Worm (Caenorhabditis elegans): ENCODE data around the gene chhy-1.
A peak's percentile ranks its signal among the peaks of the same experiment; 100 is the strongest.

chhy-1 gene

DNA sequence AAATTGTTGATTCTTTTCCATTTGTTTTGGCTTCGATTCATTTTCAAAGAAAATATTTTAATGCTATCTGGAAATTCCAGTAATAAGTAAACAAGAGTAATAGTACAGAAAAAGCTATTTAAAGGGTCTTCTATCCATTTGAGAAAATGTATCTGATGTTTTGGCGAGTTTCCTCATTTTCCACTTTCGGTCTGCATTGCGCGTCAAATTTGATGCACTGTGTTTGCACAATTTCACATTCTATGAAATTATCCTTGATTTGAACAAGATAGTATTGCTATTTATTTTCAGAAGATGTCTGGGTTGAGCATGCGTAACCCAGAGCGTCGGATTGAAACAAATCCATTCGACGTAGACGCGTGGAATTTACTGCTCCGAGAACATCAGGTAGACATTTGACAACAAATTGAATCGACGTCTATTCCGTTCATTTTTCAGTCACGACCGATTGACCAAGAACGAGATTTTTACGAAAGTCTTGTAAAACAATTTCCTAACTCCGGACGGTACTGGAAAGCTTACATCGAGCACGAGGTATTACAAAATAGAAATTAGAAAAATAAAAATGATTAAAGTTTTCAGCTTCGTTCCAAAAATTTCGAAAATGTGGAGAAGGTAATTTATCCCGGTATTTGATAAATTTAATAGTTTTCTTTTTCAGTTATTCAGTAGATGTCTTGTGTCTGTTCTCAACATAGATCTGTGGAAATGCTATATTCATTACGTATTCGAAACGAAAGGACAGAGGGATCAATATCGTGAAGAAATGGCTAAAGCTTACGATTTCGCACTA lies 13.7 kb downstream of the chhy-1 start, which contains the start of gene suf-1:
suf-1 (plus strand) TSS at position 280 of the 793 bp plus-strand sequence.
- TF ChIP-seq fkh-8 (tag; optimal IDR thresholded peaks at IDR 0.05) (no peak), elt-3 (tag; optimal IDR thresholded peaks at IDR 0.05) (peak in 1 of 6 experiments; percentile 2), ztf-11 (tag; optimal IDR thresholded peaks at IDR 0.05) (no peak), unc-86 (tag; optimal IDR thresholded peaks at IDR 0.05) (no peak), ceh-63 (GFP tag; optimal IDR thresholded peaks at IDR 0.05) (no peak), egl-27 (tag; optimal IDR thresholded peaks at IDR 0.05) (no peak), pag-3 (tag; optimal IDR thresholded peaks at IDR 0.05; ENCODE audit: borderline replicate concordance, insufficient read depth) (no peak), nhr-90 (tag; optimal IDR thresholded peaks at IDR 0.05; ENCODE audit: poor library complexity) (peak; percentile 42), ces-1 (GFP tag; optimal IDR thresholded peaks at IDR 0.05) (no peak), blmp-1 (tag; optimal IDR thresholded peaks at IDR 0.05) (peak; percentile 35), swsn-7 (tag; optimal IDR thresholded peaks at IDR 0.05) (peak; percentile 36), fkh-4 (tag; optimal IDR thresholded peaks at IDR 0.05; ENCODE audit: borderline replicate concordance) (no peak), lsy-2 (tag; optimal IDR thresholded peaks at IDR 0.05) (peak; percentile 43 to 85), nhr-47 (tag; optimal IDR thresholded peaks at IDR 0.05) (peak; percentile 39), grh-1 (GFP tag; IDR thresholded peaks at IDR 0.05) (0 out of 2 replicates have a peak, but pooled peaks have one; percentile 25), ceh-88 (GFP tag; IDR thresholded peaks at IDR 0.05) (no peak), F16B12.6 (tag; optimal IDR thresholded peaks at IDR 0.05) (peak; percentile 78), ama-1 (optimal IDR thresholded peaks at IDR 0.05) (peak; percentile 78), mdl-1 (tag; optimal IDR thresholded peaks at IDR 0.05) (no peak), C04F5.9 (tag; optimal IDR thresholded peaks at IDR 0.05) (no peak), skn-1 (tag; optimal IDR thresholded peaks at IDR 0.05) (no peak), mef-2 (tag; optimal IDR thresholded peaks at IDR 0.05) (no peak), mep-1 (tag; optimal IDR thresholded peaks at IDR 0.05) (no peak), sptf-1 (tag; optimal IDR thresholded peaks at IDR 0.05) (no peak), dpl-1 (GFP tag; optimal IDR thresholded peaks at IDR 0.05) (peak in 2 of 3 experiments; percentile 22 to 44), zip-4 (GFP tag; optimal IDR thresholded peaks at IDR 0.05) (no peak), aha-1 (tag; optimal IDR thresholded peaks at IDR 0.05) (no peak), nhr-71 (tag; optimal IDR thresholded peaks at IDR 0.05) (peak; percentile 45), lir-3 (tag; optimal IDR thresholded peaks at IDR 0.05; ENCODE audit: poor library complexity) (no peak), snu-23 (GFP tag; optimal IDR thresholded peaks at IDR 0.05) (peak; percentile 42), nhr-20 (tag; optimal IDR thresholded peaks at IDR 0.05) (peak; percentile 30), lin-35 (GFP tag; optimal IDR thresholded peaks at IDR 0.05) (peak; percentile 1 to 47), rnt-1 (tag; optimal IDR thresholded peaks at IDR 0.05) (peak; percentile 46), dsc-1 (tag; optimal IDR thresholded peaks at IDR 0.05) (peak; percentile 14), nhr-19 (GFP tag; conservative IDR thresholded peaks at IDR 0.05) (0 out of 2 replicates have a peak, but pooled peaks have one; percentile 18), fos-1 (tag; optimal IDR thresholded peaks at IDR 0.05) (peak; percentile 0), efl-1 (optimal IDR thresholded peaks at IDR 0.05) (peak; percentile 50 to 51), efl-1 (GFP tag; optimal IDR thresholded peaks at IDR 0.05 in 1 of 2) (peak; percentile 42 to 92)

ce11 chrII:8602337-8602944 lies 15.0 kb downstream of the chhy-1 start, which contains the start of the genes cpf-1 and rpl-26:
Gene cpf-1 (minus strand): TSS chrII:8602440.
Gene rpl-26 (plus strand): TSS chrII:8602785.
- no peak for TF ChIP-seq sptf-1 (tag; optimal IDR thresholded peaks at IDR 0.05)
- no peak for TF ChIP-seq irx-1 (tag; optimal IDR thresholded peaks at IDR 0.05)
- peak; percentile 32 for TF ChIP-seq fkh-8 (tag; optimal IDR thresholded peaks at IDR 0.05)
- TF ChIP-seq lin-39 (tag; optimal IDR thresholded peaks at IDR 0.05), result no peak
- no peak for TF ChIP-seq pag-3 (tag; optimal IDR thresholded peaks at IDR 0.05; ENCODE audit: borderline replicate concordance, insufficient read depth)
- no peak for TF ChIP-seq lir-3 (tag; optimal IDR thresholded peaks at IDR 0.05; ENCODE audit: poor library complexity)
- TF ChIP-seq ets-5 (GFP tag; IDR thresholded peaks at IDR 0.05), result no peak
- no peak for TF ChIP-seq tlp-1 (tag; optimal IDR thresholded peaks at IDR 0.05)
- no peak for TF ChIP-seq aha-1 (tag; optimal IDR thresholded peaks at IDR 0.05)
- TF ChIP-seq dsc-1 (tag; optimal IDR thresholded peaks at IDR 0.05), result no peak
- no peak for TF ChIP-seq nhr-11 (tag; optimal IDR thresholded peaks at IDR 0.05)
- peak; percentile 69 for TF ChIP-seq mep-1 (tag; optimal IDR thresholded peaks at IDR 0.05)
- TF ChIP-seq fkh-4 (tag; optimal IDR thresholded peaks at IDR 0.05; ENCODE audit: borderline replicate concordance), result no peak
- TF ChIP-seq unc-130 (tag; optimal IDR thresholded peaks at IDR 0.05), result peak; percentile 56
- peak; percentile 25 for TF ChIP-seq fos-1 (tag; optimal IDR thresholded peaks at IDR 0.05)
- no peak for TF ChIP-seq zag-1 (tag; optimal IDR thresholded peaks at IDR 0.05)
- TF ChIP-seq nhr-19 (GFP tag; conservative IDR thresholded peaks at IDR 0.05), result peak; percentile 38
- no peak for TF ChIP-seq grh-1 (GFP tag; IDR thresholded peaks at IDR 0.05)
- TF ChIP-seq skn-1 (tag; optimal IDR thresholded peaks at IDR 0.05), result peak; percentile 58
- TF ChIP-seq fkh-10 (GFP tag; optimal IDR thresholded peaks at IDR 0.05), result no peak
- no peak for TF ChIP-seq unc-62 (GFP tag; optimal IDR thresholded peaks at IDR 0.05)
- TF ChIP-seq alr-1 (tag; optimal IDR thresholded peaks at IDR 0.05; ENCODE audit: borderline replicate concordance), result no peak
- peak; percentile 70 for TF ChIP-seq nhr-71 (tag; optimal IDR thresholded peaks at IDR 0.05)
- no peak for TF ChIP-seq zip-4 (GFP tag; optimal IDR thresholded peaks at IDR 0.05)

Data from whole organism, L1 larva.